Worm (Caenorhabditis elegans) whole organism, mixed stage, embryonic: Measurements from ENCODE around the gene cox-10.

Experiments
- M03D4.4 ChIP-seq: sonication (generic microtip); optimal IDR thresholded peaks from 2 replicates; lab custom pipeline; 2017; ENCODE audit warnings: mild to moderate bottlenecking, missing genetic modification characterization, missing compliant biosample characterization
- ceh-43 ChIP-seq: fragments of 200-800 bp; sonication (Bioruptor generic); optimal IDR thresholded peaks from 2 replicates; lab custom pipeline; 2018; ENCODE audit warnings: mild to moderate bottlenecking, missing genetic modification characterization, moderate library complexity, missing compliant biosample characterization
- ces-1 ChIP-seq: fragments of 150-350 bp; optimal IDR thresholded peaks from 2 replicates; lab custom pipeline; 2014; ENCODE audit warnings: missing biosample characterization, missing genetic modification reagents, missing genetic modification characterization
- drap-1 ChIP-seq: fragments of 200-800 bp; sonication (Bioruptor generic); optimal IDR thresholded peaks from 3 replicates; lab custom pipeline; 2018; ENCODE audit warnings: mild to moderate bottlenecking, missing genetic modification characterization, missing compliant biosample characterization
- elt-1 ChIP-seq: sonication (generic microtip); optimal IDR thresholded peaks from 2 replicates; lab custom pipeline; 2017; ENCODE audit warnings: missing genetic modification characterization, mild to moderate bottlenecking, missing compliant biosample characterization, antibody characterized with exemption, moderate library complexity, borderline replicate concordance; ENCODE audit not compliant: insufficient read depth
- lin-32 ChIP-seq: fragments of 200-800 bp; sonication (Bioruptor generic); optimal IDR thresholded peaks from 2 replicates; lab custom pipeline; 2018; ENCODE audit warnings: mild to moderate bottlenecking, missing genetic modification characterization, missing compliant biosample characterization
- mls-2 ChIP-seq: sonication (generic microtip); optimal IDR thresholded peaks from 2 replicates; lab custom pipeline; 2016; ENCODE audit warnings: mild to moderate bottlenecking, missing genetic modification characterization, moderate library complexity, missing compliant biosample characterization
- nhr-2 ChIP-seq: fragments of 150-350 bp; optimal IDR thresholded peaks from 2 replicates; lab custom pipeline; 2014; ENCODE audit warnings: missing biosample characterization, missing genetic modification characterization
- unc-39 ChIP-seq: fragments of 150-350 bp; optimal IDR thresholded peaks from 2 replicates; lab custom pipeline; 2014; ENCODE audit warnings: missing biosample characterization, missing genetic modification characterization

Gene cox-10

ce11 chrII:12728608-12729007 lies 48.9 kb downstream of the cox-10 start:
- TF ChIP-seq mls-2 (tag; lab: Kevin White, UChicago) (no peak), ceh-43 (GFP tag; lab: Kevin White, UChicago) (no peak), lin-32 (GFP tag; lab: Kevin White, UChicago) (no peak)

ce11 chrII:12729952-12730351 lies 50.2 kb downstream of the cox-10 start:
- TF ChIP-seq elt-1 (no peak), ces-1 (GFP tag; lab: Kevin White, UChicago) (no peak), ceh-43 (GFP tag; lab: Kevin White, UChicago) (no peak), unc-39 (tag; lab: Kevin White, UChicago) (no peak), M03D4.4 (tag; lab: Kevin White, UChicago) (no peak), nhr-2 (tag; lab: Kevin White, UChicago) (no peak), drap-1 (GFP tag; lab: Kevin White, UChicago) (no peak)
